Fruit fly (Drosophila melanogaster) S2 (cell line): ENCODE data around the gene Drsl1.
A peak's percentile ranks its signal among the peaks of the same experiment; 100 is the strongest.

ENCODE experiments used
- CG8478 ChIP-seq: fragments of >200 bp; optimal IDR thresholded peaks from 2 replicates; lab custom pipeline; 2018
- CTCF ChIP-seq, 2 experiments: fragments of >200 bp; optimal IDR thresholded peaks; 2 replicates each; lab custom pipeline; 2018

dm6 chr3L:3319223-3319643, 16.4 kb downstream of the Drsl1 start, which contains the start of the genes PIG-C, CG12016 and Dpm2:
- TF ChIP-seq CTCF (optimal IDR thresholded peaks at IDR 0.05; lab: Kevin White, UChicago) = peak in 1 of 2 experiments; percentile 14
- TF ChIP-seq CG8478 = no peak
